Worm (Caenorhabditis elegans): ENCODE results near the gene gly-3.

The gly-3 gene

ce11 chrIII:7940819-7941218, 23.3 kb upstream of the gly-3 start, which contains the start of gene C29E4.12 (continued):
- TF ChIP-seq mep-1 (tag; optimal IDR thresholded peaks at IDR 0.05) (peak; percentile 52), tlp-1 (tag; optimal IDR thresholded peaks at IDR 0.05) (no peak), fkh-10 (GFP tag; optimal IDR thresholded peaks at IDR 0.05) (no peak), nhr-71 (tag; optimal IDR thresholded peaks at IDR 0.05) (peak; percentile 82), nhr-28 (tag; optimal IDR thresholded peaks at IDR 0.05) (no peak), lin-39 (tag; optimal IDR thresholded peaks at IDR 0.05) (peak; percentile 41), nhr-85 (tag) (peak; percentile 86), zip-4 (GFP tag; optimal IDR thresholded peaks at IDR 0.05) (peak; percentile 25), pax-3 (tag; optimal IDR thresholded peaks at IDR 0.05) (peak; percentile 65), unc-86 (tag; optimal IDR thresholded peaks at IDR 0.05) (peak; percentile 53)

ce11 chrIII:7937548-7937947, 20.0 kb upstream of the gly-3 start, which contains the start of gene C29E4.10:
Gene C29E4.10 (plus strand): TSS chrIII:7937848.
- TF ChIP-seq egl-27 (tag; optimal IDR thresholded peaks at IDR 0.05): no peak
- TF ChIP-seq efl-3 (GFP tag; optimal IDR thresholded peaks at IDR 0.05): no peak
- TF ChIP-seq C34B4.2 (tag; optimal IDR thresholded peaks at IDR 0.05): no peak
- TF ChIP-seq ceh-8 (GFP tag; optimal IDR thresholded peaks at IDR 0.05): no peak

DNA sequence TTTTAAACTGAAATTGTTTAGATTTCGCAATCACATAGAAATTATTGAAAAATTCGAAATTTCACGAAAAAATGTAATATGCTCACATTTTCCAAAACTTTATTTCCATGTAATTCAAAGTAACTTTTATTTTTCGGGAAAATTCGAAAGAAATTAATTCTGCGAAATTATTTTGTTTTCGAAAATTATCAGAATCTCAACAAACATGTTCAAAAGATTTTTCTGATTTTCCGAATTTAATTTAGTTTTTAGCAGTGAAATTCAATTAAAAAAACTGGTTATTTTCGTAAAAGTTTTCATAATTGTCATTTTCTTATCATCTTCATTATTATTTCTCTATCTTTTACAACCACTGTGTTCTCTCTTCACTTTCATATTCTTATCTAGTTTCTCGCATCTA, 15.7 kb upstream of the gly-3 start, which contains the start of gene ran-2:
ran-2 (plus strand) TSS at position 301 of the 400 bp plus-strand sequence.
- TF ChIP-seq sox-4 (tag; optimal IDR thresholded peaks at IDR 0.05) (no peak), lin-35 (GFP tag; optimal IDR thresholded peaks at IDR 0.05) (peak in 1 of 2 experiments; percentile 11), nhr-28 (tag; optimal IDR thresholded peaks at IDR 0.05) (no peak)

DNA sequence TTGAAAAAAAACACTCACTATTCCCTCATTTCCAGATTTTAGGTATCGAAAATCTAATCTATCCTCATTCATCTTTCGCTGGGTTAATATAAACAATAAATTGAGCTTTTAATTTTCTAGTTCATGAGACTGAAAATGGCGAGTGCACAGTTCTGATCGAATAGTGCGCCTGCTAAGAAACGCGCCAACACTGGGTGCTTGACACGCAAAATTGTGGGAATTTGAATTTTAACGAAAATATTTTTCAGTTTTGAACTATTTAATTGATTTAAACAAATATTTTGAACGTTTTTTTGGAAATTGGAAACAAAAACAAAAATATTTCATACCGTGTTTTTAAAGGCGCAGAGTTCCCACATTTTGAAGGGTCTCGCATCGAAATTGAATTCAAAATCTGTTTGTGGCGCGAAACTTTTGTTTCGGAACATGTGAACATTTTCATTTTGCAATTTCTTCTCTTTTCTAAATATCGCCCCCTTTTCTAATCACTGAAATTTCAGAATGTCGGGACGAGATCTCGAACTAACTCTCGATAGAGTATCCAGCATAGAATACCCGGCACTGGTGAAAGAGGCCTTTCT, 11.1 kb upstream of the gly-3 start, which contains the start of the genes C29E4.13 and npp-15:
C29E4.13 (minus strand) TSS at position 169 of the 581 bp plus-strand sequence.
npp-15 (plus strand) TSS at position 495 of the 581 bp plus-strand sequence.
- TF ChIP-seq mep-1 (tag; optimal IDR thresholded peaks at IDR 0.05): peak; percentile 70
- peak; percentile 55 for TF ChIP-seq C16A3.4 (tag; optimal IDR thresholded peaks at IDR 0.05)
- no peak for TF ChIP-seq irx-1 (tag; optimal IDR thresholded peaks at IDR 0.05)
- no peak for TF ChIP-seq egl-13 (tag; optimal IDR thresholded peaks at IDR 0.05)
- peak; percentile 64 for TF ChIP-seq rnt-1 (tag; optimal IDR thresholded peaks at IDR 0.05)
- no peak for TF ChIP-seq elt-2 (tag; optimal IDR thresholded peaks at IDR 0.05)
- no peak for TF ChIP-seq zip-4 (GFP tag; optimal IDR thresholded peaks at IDR 0.05)
- no peak for TF ChIP-seq ztf-4 (tag; optimal IDR thresholded peaks at IDR 0.05)
- TF ChIP-seq ceh-82 (tag; optimal IDR thresholded peaks at IDR 0.05): peak in 1 of 3 experiments; percentile 35
- peak; percentile 44 for TF ChIP-seq F16B12.6 (tag; optimal IDR thresholded peaks at IDR 0.05)
- peak; percentile 63 for TF ChIP-seq snu-23 (GFP tag; optimal IDR thresholded peaks at IDR 0.05)
- TF ChIP-seq skn-1 (tag; optimal IDR thresholded peaks at IDR 0.05): peak; percentile 24
- TF ChIP-seq nhr-77 (tag; optimal IDR thresholded peaks at IDR 0.05): no peak
- peak; percentile 27 for TF ChIP-seq nhr-90 (tag; optimal IDR thresholded peaks at IDR 0.05; ENCODE audit: poor library complexity)
- peak in 1 of 2 experiments; percentile 17 for TF ChIP-seq mdl-1 (tag; optimal IDR thresholded peaks at IDR 0.05)
- TF ChIP-seq nhr-20 (tag; optimal IDR thresholded peaks at IDR 0.05): peak; percentile 51
- no peak for TF ChIP-seq nhr-84 (tag; optimal IDR thresholded peaks at IDR 0.05)
- no peak for TF ChIP-seq zag-1 (tag; optimal IDR thresholded peaks at IDR 0.05)
- TF ChIP-seq lin-39 (tag; optimal IDR thresholded peaks at IDR 0.05): peak; percentile 29
- no peak for TF ChIP-seq sup-37 (GFP tag; optimal IDR thresholded peaks at IDR 0.05)
- TF ChIP-seq ceh-63 (GFP tag; optimal IDR thresholded peaks at IDR 0.05): no peak
- no peak for TF ChIP-seq ceh-90 (tag; optimal IDR thresholded peaks at IDR 0.05)
- peak; percentile 64 to 81 for TF ChIP-seq efl-1 (optimal IDR thresholded peaks at IDR 0.05)
- TF ChIP-seq efl-1 (GFP tag; optimal IDR thresholded peaks at IDR 0.05 in 1 of 2): peak; percentile 83 to 98
- peak; percentile 33 for TF ChIP-seq blmp-1 (tag; optimal IDR thresholded peaks at IDR 0.05)
- peak; percentile 34 for TF ChIP-seq swsn-7 (tag; optimal IDR thresholded peaks at IDR 0.05)
- TF ChIP-seq nhr-71 (tag; optimal IDR thresholded peaks at IDR 0.05): peak; percentile 53
- no peak for TF ChIP-seq unc-30 (tag; optimal IDR thresholded peaks at IDR 0.05)
- no peak for TF ChIP-seq aha-1 (tag; optimal IDR thresholded peaks at IDR 0.05)
- peak; percentile 74 to 87 for TF ChIP-seq lin-35 (GFP tag; optimal IDR thresholded peaks at IDR 0.05)
- TF ChIP-seq xbp-1 (tag; optimal IDR thresholded peaks at IDR 0.05): peak; percentile 39
- no peak for TF ChIP-seq aly-2 (tag; optimal IDR thresholded peaks at IDR 0.05)
- TF ChIP-seq lsy-2 (tag; optimal IDR thresholded peaks at IDR 0.05): peak; percentile 64 to 74
- TF ChIP-seq efl-3 (GFP tag; optimal IDR thresholded peaks at IDR 0.05): no peak
- peak; percentile 15 for TF ChIP-seq unc-86 (tag; optimal IDR thresholded peaks at IDR 0.05)
- peak; percentile 18 for TF ChIP-seq lin-15B (tag; optimal IDR thresholded peaks at IDR 0.05)
- no peak for TF ChIP-seq hpl-2 (GFP tag; optimal IDR thresholded peaks at IDR 0.05)
